Fruit fly (Drosophila melanogaster) whole organism, embryonic: ENCODE results near the gene rk.

ENCODE experiments used
- Ada2b ChIP-seq: fragments of 200-800 bp; sonication (Bioruptor generic); IDR thresholded peaks from 2 replicates; pipeline ENCODE4 v1.3.6; 2022; ENCODE audit warnings: missing biosample characterization, missing genetic modification characterization
- Atf3 ChIP-seq: fragments of 200-800 bp; sonication (Bioruptor generic); optimal IDR thresholded peaks from 3 replicates; lab custom pipeline; 2016; ENCODE audit warnings: missing biosample characterization, missing genetic modification characterization
- Awh ChIP-seq: fragments of 200-800 bp; sonication (Bioruptor generic); IDR thresholded peaks from 2 replicates; pipeline ENCODE4, ENCODE4 v1.3.6; 2022; ENCODE audit warnings: missing biosample characterization, missing genetic modification characterization
- BtbVII ChIP-seq: fragments of 200-800 bp; sonication (Bioruptor generic); optimal IDR thresholded peaks from 3 replicates; lab custom pipeline; 2017; ENCODE audit warnings: missing biosample characterization, mild to moderate bottlenecking, missing genetic modification characterization
- CG11560 ChIP-seq: fragments of 200-800 bp; sonication (Bioruptor generic); IDR thresholded peaks from 3 replicates; pipeline ENCODE4 v1.3.6; 2022; ENCODE audit warnings: missing biosample characterization, missing genetic modification characterization
- CG13287 ChIP-seq: fragments of 200-800 bp; sonication (Bioruptor generic); IDR thresholded peaks from 2 replicates; pipeline ENCODE4 v1.3.6; 2022; ENCODE audit warnings: missing biosample characterization, missing genetic modification characterization; ENCODE audit not compliant: partially characterized antibody
- CG14710 ChIP-seq: fragments of 200-800 bp; sonication (Bioruptor generic); optimal IDR thresholded peaks from 3 replicates; lab custom pipeline; 2019; ENCODE audit warnings: missing biosample characterization, mild to moderate bottlenecking, missing genetic modification characterization, moderate library complexity
- CG1529 ChIP-seq: fragments of 200-800 bp; sonication (Bioruptor generic); optimal IDR thresholded peaks from 3 replicates; lab custom pipeline; 2018; ENCODE audit warnings: missing biosample characterization, missing genetic modification characterization
- CG1602 ChIP-seq: fragments of 200-800 bp; sonication (Bioruptor generic); optimal IDR thresholded peaks from 3 replicates; lab custom pipeline; 2016; ENCODE audit warnings: missing biosample characterization, missing genetic modification characterization
- CG1603 ChIP-seq: fragments of 200-800 bp; sonication (Bioruptor generic); optimal IDR thresholded peaks from 2 replicates; lab custom pipeline; 2019; ENCODE audit warnings: missing biosample characterization, mild to moderate bottlenecking, missing genetic modification characterization, moderate library complexity
- CG1832 ChIP-seq: fragments of 200-800 bp; sonication (Bioruptor generic); optimal IDR thresholded peaks from 2 replicates; lab custom pipeline; 2017; ENCODE audit warnings: missing biosample characterization, mild to moderate bottlenecking, missing genetic modification characterization, inconsistent platforms
- CG2199 ChIP-seq: fragments of 200-800 bp; sonication (Bioruptor generic); IDR thresholded peaks from 3 replicates; pipeline ENCODE4 v1.3.6; 2022; ENCODE audit warnings: missing biosample characterization, missing genetic modification characterization
- CG3163 ChIP-seq: fragments of 200-800 bp; sonication (Bioruptor generic); optimal IDR thresholded peaks from 3 replicates; lab custom pipeline; 2016; ENCODE audit warnings: missing biosample characterization, missing genetic modification characterization
- CG4360 ChIP-seq: fragments of 200-800 bp; sonication (Bioruptor generic); IDR thresholded peaks from 2 replicates; pipeline ENCODE4 v1.3.6; 2022; ENCODE audit warnings: missing biosample characterization, missing genetic modification characterization
- CG6175 ChIP-seq: fragments of 200-800 bp; sonication (Bioruptor generic); IDR thresholded peaks from 3 replicates; pipeline ENCODE4 v1.3.6; 2022; ENCODE audit warnings: missing biosample characterization, missing genetic modification characterization
- CG7372 ChIP-seq: fragments of 200-800 bp; sonication (Bioruptor generic); IDR thresholded peaks from 2 replicates; pipeline ENCODE4 v1.3.6; 2022; ENCODE audit warnings: missing biosample characterization, missing genetic modification characterization
- CG8388 ChIP-seq: fragments of 200-800 bp; sonication (Bioruptor generic); optimal IDR thresholded peaks from 2 replicates; lab custom pipeline; 2019; ENCODE audit warnings: missing biosample characterization, mild to moderate bottlenecking, missing genetic modification characterization, moderate library complexity
- CG8924 ChIP-seq: fragments of 200-800 bp; optimal IDR thresholded peaks from 3 replicates; lab custom pipeline; 2019; ENCODE audit warnings: missing biosample characterization, mild to moderate bottlenecking, missing genetic modification characterization, moderate library complexity
- CG9797 ChIP-seq: fragments of 200-800 bp; sonication (Bioruptor generic); optimal IDR thresholded peaks from 3 replicates; lab custom pipeline; 2018; ENCODE audit warnings: missing biosample characterization, mild to moderate bottlenecking, missing genetic modification characterization
- D19B ChIP-seq: fragments of 200-800 bp; sonication (Bioruptor generic); optimal IDR thresholded peaks from 2 replicates; lab custom pipeline; 2017; ENCODE audit warnings: missing biosample characterization, mild to moderate bottlenecking, missing genetic modification characterization
- Dp ChIP-seq: fragments of 200-800 bp; sonication (Bioruptor generic); optimal IDR thresholded peaks from 2 replicates; lab custom pipeline; 2018; ENCODE audit warnings: missing biosample characterization, mild to moderate bottlenecking, missing genetic modification characterization, moderate library complexity
- Dref ChIP-seq: fragments of 200-800 bp; sonication (Bioruptor generic); IDR thresholded peaks from 2 replicates; pipeline ENCODE4 v1.3.6; 2022; ENCODE audit warnings: missing biosample characterization, missing genetic modification characterization
- HHEX ChIP-seq: fragments of 200-800 bp; sonication (Bioruptor generic); optimal IDR thresholded peaks from 3 replicates; lab custom pipeline; 2017; ENCODE audit warnings: missing biosample characterization, mild to moderate bottlenecking, missing genetic modification characterization, missing genetic modification reagents
- NC2β ChIP-seq: fragments of 200-800 bp; sonication (Bioruptor generic); optimal IDR thresholded peaks from 2 replicates; lab custom pipeline; 2016; ENCODE audit warnings: missing biosample characterization, missing genetic modification characterization
- Nf-YC ChIP-seq: fragments of 200-800 bp; optimal IDR thresholded peaks from 3 replicates; lab custom pipeline; 2019; ENCODE audit warnings: missing biosample characterization, mild to moderate bottlenecking, missing genetic modification characterization, moderate library complexity
- Stat92E ChIP-seq, 3 experiments: fragments of >200 bp in 2 of 3; fragments of 200-800 bp in 1 of 3; sonication (Bioruptor generic) in 1 of 3; optimal IDR thresholded peaks; 2 replicates each; lab custom pipeline; 2017 to 2019; ENCODE audit warnings: missing biosample characterization in 3 of 3, missing genetic modification characterization in 3 of 3, mild to moderate bottlenecking in 1 of 3, moderate library complexity in 1 of 3
- ab ChIP-seq: fragments of 200-800 bp; sonication (Bioruptor generic); optimal IDR thresholded peaks from 2 replicates; lab custom pipeline; 2016; ENCODE audit warnings: missing biosample characterization, missing genetic modification characterization
- aop ChIP-seq: fragments of 200-800 bp; sonication (Bioruptor generic); IDR thresholded peaks from 2 replicates; pipeline ENCODE4 v1.3.6; 2022; ENCODE audit warnings: missing biosample characterization, missing genetic modification characterization
- dimm ChIP-seq: fragments of 200-800 bp; sonication (Bioruptor generic); IDR thresholded peaks from 2 replicates; pipeline ENCODE4 v1.3.6; 2022; ENCODE audit warnings: missing biosample characterization, missing genetic modification characterization
- exex ChIP-seq: fragments of 200-800 bp; sonication (Bioruptor generic); optimal IDR thresholded peaks from 4 replicates; lab custom pipeline; 2018; ENCODE audit warnings: missing biosample characterization, mild to moderate bottlenecking, missing genetic modification characterization, moderate library complexity
- gcm ChIP-seq: fragments of 200-800 bp; sonication (Bioruptor generic); optimal IDR thresholded peaks from 2 replicates; lab custom pipeline; 2019; ENCODE audit warnings: missing biosample characterization, mild to moderate bottlenecking, missing genetic modification characterization, moderate library complexity
- grau ChIP-seq: fragments of 200-800 bp; optimal IDR thresholded peaks from 3 replicates; lab custom pipeline; 2019; ENCODE audit warnings: missing biosample characterization, mild to moderate bottlenecking, missing genetic modification characterization, moderate library complexity
- gsb ChIP-seq: fragments of 200-800 bp; sonication (Bioruptor generic); IDR thresholded peaks from 2 replicates; pipeline ENCODE4 v1.3.6; 2022; ENCODE audit warnings: missing biosample characterization, missing genetic modification characterization
- gt ChIP-seq: fragments of 200-800 bp; sonication (Bioruptor generic); IDR thresholded peaks from 2 replicates; pipeline ENCODE4 v1.3.6; 2022; ENCODE audit warnings: missing biosample characterization, missing genetic modification characterization
- her ChIP-seq: fragments of 200-800 bp; sonication (Bioruptor generic); optimal IDR thresholded peaks from 2 replicates; lab custom pipeline; 2016; ENCODE audit warnings: missing biosample characterization, missing genetic modification characterization
- hkb ChIP-seq, 2 experiments: fragments of 200-800 bp in 1 of 2; fragments of >200 bp in 1 of 2; sonication (Bioruptor generic) in 1 of 2; IDR thresholded peaks in 1 of 2; optimal IDR thresholded peaks in 1 of 2; 2 replicates each; pipeline versions ENCODE4 v1.3.6 to Lab custom; 2017 to 2022; ENCODE audit warnings: missing biosample characterization in 1 of 2, missing genetic modification characterization in 1 of 2
- ind ChIP-seq: fragments of 200-800 bp; sonication (Bioruptor generic); optimal IDR thresholded peaks from 3 replicates; lab custom pipeline; 2016; ENCODE audit warnings: missing biosample characterization, missing genetic modification characterization
- mld ChIP-seq: fragments of 200-800 bp; sonication (Bioruptor generic); IDR thresholded peaks from 3 replicates; pipeline ENCODE4 v1.3.6; 2022; ENCODE audit warnings: missing biosample characterization, missing genetic modification characterization; ENCODE audit not compliant: partially characterized antibody
- nmo ChIP-seq: fragments of 200-800 bp; sonication (Bioruptor generic); optimal IDR thresholded peaks from 2 replicates; lab custom pipeline; 2018; ENCODE audit warnings: missing biosample characterization, mild to moderate bottlenecking, missing genetic modification characterization, moderate library complexity
- sd ChIP-seq: fragments of 200-800 bp; sonication (Bioruptor generic); optimal IDR thresholded peaks from 3 replicates; lab custom pipeline; 2018; ENCODE audit warnings: missing biosample characterization, mild to moderate bottlenecking, missing genetic modification characterization, moderate library complexity
- slou ChIP-seq: fragments of 200-800 bp; sonication (Bioruptor generic); optimal IDR thresholded peaks from 3 replicates; lab custom pipeline; 2016; ENCODE audit warnings: missing biosample characterization, missing genetic modification characterization
- sna ChIP-seq: fragments of 200-800 bp; sonication (Bioruptor generic); IDR thresholded peaks from 2 replicates; pipeline ENCODE4 v1.3.6; 2022; ENCODE audit warnings: missing biosample characterization, missing genetic modification characterization; ENCODE audit not compliant: partially characterized antibody
- trh ChIP-seq: fragments of 200-800 bp; sonication (Bioruptor generic); optimal IDR thresholded peaks from 2 replicates; lab custom pipeline; 2016; ENCODE audit warnings: missing biosample characterization, missing genetic modification characterization
- twi ChIP-seq: fragments of 200-800 bp; optimal IDR thresholded peaks from 2 replicates; lab custom pipeline; 2019; ENCODE audit warnings: missing biosample characterization, mild to moderate bottlenecking, missing genetic modification characterization, moderate library complexity
- unc-4 ChIP-seq: fragments of 200-800 bp; sonication (Bioruptor generic); IDR thresholded peaks from 2 replicates; pipeline ENCODE4 v1.3.6; 2022; ENCODE audit warnings: missing biosample characterization, missing genetic modification characterization; ENCODE audit not compliant: partially characterized antibody
- vfl ChIP-seq: fragments of 200-800 bp; sonication (Bioruptor generic); optimal IDR thresholded peaks from 2 replicates; lab custom pipeline; 2016; ENCODE audit warnings: missing biosample characterization, missing genetic modification characterization
- zen ChIP-seq: fragments of 200-800 bp; sonication (Bioruptor generic); optimal IDR thresholded peaks from 3 replicates; lab custom pipeline; 2018; ENCODE audit warnings: missing biosample characterization, mild to moderate bottlenecking, missing genetic modification characterization, moderate library complexity
- zen2 ChIP-seq: fragments of 200-800 bp; sonication (Bioruptor generic); IDR thresholded peaks from 3 replicates; pipeline ENCODE4 v1.3.6; 2022; ENCODE audit warnings: missing biosample characterization, missing genetic modification characterization; ENCODE audit not compliant: partially characterized antibody

The rk gene

dm6 chr2L:14020875-14021643 is 20.0 kb upstream of the rk start (continued):
- TF ChIP-seq Nf-YC (tag; lab: Kevin White, UChicago) (peak; percentile 15), unc-4 (GFP tag; lab: Robert Waterston, UW) (no peak), CG3163 (GFP tag; lab: Kevin White, UChicago) (no peak), dimm (no peak), CG4360 (GFP tag; lab: Robert Waterston, UW) (no peak), twi (tag; lab: Kevin White, UChicago) (peak; percentile 21), Awh (GFP tag; lab: Robert Waterston, UW) (peak; percentile 75), CG8924 (peak; percentile 85), CG1832 (GFP tag; lab: Kevin White, UChicago) (no peak), CG6175 (0 out of 3 replicates have a peak, but pooled peaks have one; percentile 17), NC2β (GFP tag; lab: Kevin White, UChicago) (peak; percentile 31), trh (GFP tag; lab: Kevin White, UChicago) (no peak), zen2 (GFP tag; lab: Robert Waterston, UW) (no peak), slou (GFP tag; lab: Kevin White, UChicago) (peak; percentile 9), gt (peak; percentile 53; the same call in 1 of the 2 replicates), nmo (GFP tag; lab: Kevin White, UChicago) (peak; percentile 91), mld (GFP tag; lab: Robert Waterston, UW) (no peak), sna (GFP tag; lab: Robert Waterston, UW) (no peak), sd (tag; lab: Kevin White, UChicago) (no peak), ind (GFP tag; lab: Kevin White, UChicago) (peak; percentile 39), CG8388 (GFP tag; lab: Kevin White, UChicago) (peak; percentile 79), BtbVII (GFP tag; lab: Kevin White, UChicago) (no peak), Atf3 (GFP tag; lab: Kevin White, UChicago) (peak; percentile 7), exex (tag; lab: Kevin White, UChicago) (no peak), CG2199 (peak; percentile 79; the same call in 2 of the 3 replicates), CG1602 (GFP tag; lab: Kevin White, UChicago) (peak; percentile 35), CG1603 (tag; lab: Kevin White, UChicago) (peak; percentile 90), CG14710 (peak; percentile 83), hkb (optimal IDR thresholded peaks at IDR 0.05; lab: Kevin White, UChicago) (no peak), hkb (GFP tag; IDR thresholded peaks at IDR 0.05; lab: Robert Waterston, UW) (peak; percentile 42; the same call in 1 of the 2 replicates), ab (GFP tag; lab: Kevin White, UChicago) (no peak), vfl (GFP tag; lab: Kevin White, UChicago) (no peak), CG1529 (GFP tag; lab: Kevin White, UChicago) (peak; percentile 33), CG7372 (GFP tag; lab: Robert Waterston, UW) (no peak), Dp (GFP tag; lab: Kevin White, UChicago) (no peak), CG11560 (tag; lab: Robert Waterston, UW) (no peak), aop (GFP tag; lab: Robert Waterston, UW) (0 out of 2 replicates have a peak, but pooled peaks have one; percentile 22), gcm (peak; percentile 17), HHEX (GFP tag; lab: Kevin White, UChicago) (peak; percentile 54), her (no peak), Stat92E (GFP tag; optimal IDR thresholded peaks at IDR 0.05; lab: Kevin White, UChicago) (no peak), zen (tag; lab: Kevin White, UChicago) (no peak), D19B (GFP tag; lab: Kevin White, UChicago) (peak; percentile 90), Ada2b (peak; percentile 36; the same call in 1 of the 2 replicates), CG9797 (GFP tag; lab: Kevin White, UChicago) (no peak), gsb (GFP tag; lab: Robert Waterston, UW) (no peak), Dref (GFP tag; lab: Robert Waterston, UW) (no peak), CG13287 (GFP tag; lab: Robert Waterston, UW) (no peak), grau (tag; lab: Kevin White, UChicago) (peak; percentile 79)
